Worm (Caenorhabditis elegans) whole organism, young adult: ENCODE data around the gene sftb-1.
A peak's percentile ranks its signal among the peaks of the same experiment; 100 is the strongest.

Experiments used
- B0035.1 ChIP-seq: sonication (generic microtip); optimal IDR thresholded peaks from 2 replicates; lab custom pipeline; 2016; ENCODE audit warnings: missing genetic modification characterization, mild to moderate bottlenecking, missing compliant biosample characterization, missing genotype, missing genetic modification reagents
- F10E7.11 ChIP-seq: sonication (generic microtip); optimal IDR thresholded peaks from 2 replicates; lab custom pipeline; 2017; ENCODE audit warnings: mild to moderate bottlenecking, missing genetic modification characterization, moderate library complexity, missing compliant biosample characterization
- F22D6.2 ChIP-seq: sonication (generic microtip); optimal IDR thresholded peaks from 2 replicates; lab custom pipeline; 2016; ENCODE audit warnings: mild to moderate bottlenecking, missing genetic modification characterization, missing compliant biosample characterization
- F23B12.7 ChIP-seq: sonication (generic microtip); optimal IDR thresholded peaks from 2 replicates; lab custom pipeline; 2017; ENCODE audit warnings: missing genetic modification characterization, mild to moderate bottlenecking, missing compliant biosample characterization, antibody characterized with exemption, moderate library complexity; ENCODE audit not compliant: insufficient read depth
- F33H1.4 ChIP-seq: fragments of 200-800 bp; sonication (Bioruptor generic); IDR thresholded peaks from 2 replicates; pipeline ENCODE4 v1.3.6; 2022; ENCODE audit warnings: missing genetic modification reagents, missing genetic modification characterization, missing compliant biosample characterization
- F39B2.1 ChIP-seq: fragments of 200-800 bp; sonication (Bioruptor generic); IDR thresholded peaks from 2 replicates; pipeline ENCODE4 v1.3.6; 2022; ENCODE audit warnings: missing genetic modification reagents, missing genetic modification characterization, missing compliant biosample characterization
- F52B5.7 ChIP-seq: sonication (generic microtip); optimal IDR thresholded peaks from 2 replicates; lab custom pipeline; 2016; ENCODE audit warnings: mild to moderate bottlenecking, missing genetic modification characterization, missing compliant biosample characterization
- T26A5.8 ChIP-seq: sonication (generic microtip); optimal IDR thresholded peaks from 2 replicates; lab custom pipeline; 2016; ENCODE audit warnings: missing genetic modification characterization, missing compliant biosample characterization
- Y53G8AR.9 ChIP-seq: fragments of 200-800 bp; sonication (Bioruptor generic); conservative IDR thresholded peaks from 2 replicates; pipeline ENCODE4 v1.3.6; 2022; ENCODE audit warnings: missing genetic modification reagents, missing genetic modification characterization, missing compliant biosample characterization
- Y56A3A.18 ChIP-seq: fragments of 200-800 bp; sonication (Bioruptor generic); IDR thresholded peaks from 2 replicates; pipeline ENCODE4 v1.3.6; 2022; ENCODE audit warnings: missing genetic modification reagents, missing genetic modification characterization, missing compliant biosample characterization
- Y79H2A.3 ChIP-seq: fragments of 200-800 bp; sonication (Bioruptor generic); conservative IDR thresholded peaks from 2 replicates; pipeline ENCODE4 v1.3.6; 2022; ENCODE audit warnings: missing genetic modification reagents, missing genetic modification characterization, missing compliant biosample characterization
- athp-1 ChIP-seq: sonication (generic microtip); optimal IDR thresholded peaks from 2 replicates; lab custom pipeline; 2017; ENCODE audit warnings: mild to moderate bottlenecking, missing genetic modification characterization, missing compliant biosample characterization
- attf-5 ChIP-seq: fragments of 200-800 bp; sonication (Bioruptor generic); optimal IDR thresholded peaks from 2 replicates; lab custom pipeline; 2018; ENCODE audit warnings: mild to moderate bottlenecking, missing genetic modification characterization, missing compliant biosample characterization
- attf-6 ChIP-seq: fragments of 200-800 bp; sonication (Bioruptor generic); IDR thresholded peaks from 2 replicates; pipeline ENCODE4 v1.3.6; 2022; ENCODE audit warnings: missing genetic modification reagents, missing genetic modification characterization, missing compliant biosample characterization
- bed-1 ChIP-seq: fragments of 200-800 bp; sonication (Bioruptor generic); IDR thresholded peaks from 2 replicates; pipeline ENCODE4 v1.3.6; 2022; ENCODE audit warnings: missing genetic modification reagents, missing genetic modification characterization, missing compliant biosample characterization
- ccch-3 ChIP-seq: fragments of 200-800 bp; sonication (Bioruptor generic); optimal IDR thresholded peaks from 2 replicates; lab custom pipeline; 2018; ENCODE audit warnings: mild to moderate bottlenecking, missing genetic modification characterization, missing compliant biosample characterization
- cebp-1 ChIP-seq, 2 experiments: fragments of 200-800 bp in 1 of 2; sonication (Bioruptor generic) in 1 of 2; sonication (generic microtip) in 1 of 2; IDR thresholded peaks in 1 of 2; optimal IDR thresholded peaks in 1 of 2; 2 replicates each; pipeline versions ENCODE4 v1.3.6 to Lab custom; 2017 to 2022; ENCODE audit warnings: missing compliant biosample characterization in 2 of 2, missing genetic modification characterization in 2 of 2, mild to moderate bottlenecking in 1 of 2, missing genetic modification reagents in 1 of 2, moderate library complexity in 1 of 2
- ceh-91 ChIP-seq: fragments of 200-800 bp; sonication (Bioruptor generic); IDR thresholded peaks from 2 replicates; pipeline ENCODE4 v1.3.6; 2022; ENCODE audit warnings: missing genetic modification reagents, missing genetic modification characterization, missing compliant biosample characterization
- dox-1 ChIP-seq: fragments of 200-800 bp; sonication (Bioruptor generic); IDR thresholded peaks from 2 replicates; pipeline ENCODE4 v1.3.6; 2022; ENCODE audit warnings: missing genetic modification reagents, missing genetic modification characterization, missing compliant biosample characterization
- dpff-1 ChIP-seq: sonication (generic microtip); optimal IDR thresholded peaks from 2 replicates; lab custom pipeline; 2017; ENCODE audit warnings: mild to moderate bottlenecking, missing genetic modification characterization, missing compliant biosample characterization
- dpl-1 ChIP-seq: fragments of 150-350 bp; optimal IDR thresholded peaks from 2 replicates; lab custom pipeline; 2014; ENCODE audit warnings: missing biosample characterization, missing genetic modification reagents, missing genetic modification characterization
- efl-1 ChIP-seq: fragments of 150-350 bp; optimal IDR thresholded peaks from 2 replicates; lab custom pipeline; 2014; ENCODE audit warnings: missing biosample characterization, missing genetic modification reagents, missing genetic modification characterization
- egl-44 ChIP-seq: fragments of 200-800 bp; sonication (Bioruptor generic); IDR thresholded peaks from 2 replicates; pipeline ENCODE4 v1.3.6; 2022; ENCODE audit warnings: missing genetic modification reagents, missing genetic modification characterization, missing compliant biosample characterization
- him-1 ChIP-seq: sonication (generic microtip); optimal IDR thresholded peaks from 2 replicates; lab custom pipeline; 2016; ENCODE audit warnings: missing genotype, missing genetic modification reagents, missing genetic modification characterization, missing compliant biosample characterization
- hlh-26 ChIP-seq: fragments of 200-800 bp; sonication (Bioruptor generic); conservative IDR thresholded peaks from 2 replicates; pipeline ENCODE4 v1.3.6; 2022; ENCODE audit warnings: missing genetic modification reagents, missing genetic modification characterization, missing compliant biosample characterization
- lag-1 ChIP-seq: fragments of 200-800 bp; sonication (Bioruptor generic); IDR thresholded peaks from 2 replicates; pipeline ENCODE4 v1.3.6; 2022; ENCODE audit warnings: missing genetic modification reagents, missing genetic modification characterization, missing compliant biosample characterization
- let-607 ChIP-seq, 2 experiments: fragments of 200-800 bp in 1 of 2; sonication (Bioruptor generic) in 1 of 2; sonication (generic microtip) in 1 of 2; optimal IDR thresholded peaks; 2 replicates each; lab custom pipeline; 2016 to 2018; ENCODE audit warnings: mild to moderate bottlenecking in 2 of 2, missing compliant biosample characterization in 2 of 2, missing genetic modification characterization in 2 of 2, moderate library complexity in 2 of 2, missing genotype in 1 of 2
- lsl-1 ChIP-seq: fragments of 200-800 bp; sonication (Bioruptor generic); optimal IDR thresholded peaks from 2 replicates; lab custom pipeline; 2018; ENCODE audit warnings: mild to moderate bottlenecking, missing genetic modification characterization, moderate library complexity, missing compliant biosample characterization
- madf-10 ChIP-seq: sonication (generic microtip); optimal IDR thresholded peaks from 2 replicates; lab custom pipeline; 2016; ENCODE audit warnings: mild to moderate bottlenecking, missing genetic modification characterization, missing compliant biosample characterization
- mxl-1 ChIP-seq: sonication (generic microtip); optimal IDR thresholded peaks from 2 replicates; lab custom pipeline; 2016; ENCODE audit warnings: missing genetic modification characterization, missing compliant biosample characterization
- nfya-1 ChIP-seq: sonication (generic microtip); optimal IDR thresholded peaks from 2 replicates; lab custom pipeline; 2017; ENCODE audit warnings: antibody characterized with exemption, missing compliant biosample characterization, missing genetic modification characterization, borderline replicate concordance; ENCODE audit not compliant: insufficient read depth
- nhr-120 ChIP-seq: fragments of 200-800 bp; sonication (Bioruptor generic); IDR thresholded peaks from 2 replicates; pipeline ENCODE4 v1.3.6; 2022; ENCODE audit warnings: missing genetic modification characterization, missing compliant biosample characterization
- nhr-179 ChIP-seq: sonication (generic microtip); optimal IDR thresholded peaks from 2 replicates; lab custom pipeline; 2016; ENCODE audit warnings: mild to moderate bottlenecking, missing genetic modification characterization, missing compliant biosample characterization
- nhr-27 ChIP-seq: fragments of 200-800 bp; sonication (Bioruptor generic); optimal IDR thresholded peaks from 2 replicates; lab custom pipeline; 2018; ENCODE audit warnings: mild to moderate bottlenecking, missing genetic modification characterization, moderate library complexity, missing compliant biosample characterization
- nhr-80 ChIP-seq: sonication (generic microtip); optimal IDR thresholded peaks from 2 replicates; lab custom pipeline; 2016; ENCODE audit warnings: missing genetic modification characterization, missing compliant biosample characterization
- repo-1 ChIP-seq: sonication (generic microtip); optimal IDR thresholded peaks from 2 replicates; lab custom pipeline; 2017; ENCODE audit warnings: mild to moderate bottlenecking, missing genetic modification characterization, missing compliant biosample characterization
- sea-2 ChIP-seq: fragments of 200-800 bp; sonication (Bioruptor generic); IDR thresholded peaks from 2 replicates; pipeline ENCODE4 v1.3.6; 2022; ENCODE audit warnings: missing genetic modification characterization, missing compliant biosample characterization
- unc-130 ChIP-seq: sonication (generic microtip); optimal IDR thresholded peaks from 2 replicates; lab custom pipeline; 2016; ENCODE audit warnings: missing genetic modification reagents, missing genetic modification characterization, missing compliant biosample characterization
- zim-3 ChIP-seq: sonication (generic microtip); optimal IDR thresholded peaks from 2 replicates; lab custom pipeline; 2017; ENCODE audit warnings: mild to moderate bottlenecking, missing genetic modification characterization, moderate library complexity, missing compliant biosample characterization
- ztf-28 ChIP-seq: fragments of 200-800 bp; sonication (Bioruptor generic); IDR thresholded peaks from 2 replicates; pipeline ENCODE4 v1.3.6; 2022; ENCODE audit warnings: missing genetic modification reagents, missing genetic modification characterization, missing compliant biosample characterization

sftb-1 gene

ce11 chrIII:4230092-4230491, 39.0 kb downstream of the sftb-1 start (continued):
- TF ChIP-seq nhr-27 (tag; lab: Kevin White, UChicago) (no peak), Y56A3A.18 (GFP tag; lab: Robert Waterston, UW) (no peak), mxl-1 (no peak), lsl-1 (GFP tag; lab: Kevin White, UChicago) (peak; percentile 88), F23B12.7 (tag; lab: Kevin White, UChicago) (no peak), ztf-28 (GFP tag; lab: Robert Waterston, UW) (no peak), bed-1 (no peak), Y53G8AR.9 (no peak), B0035.1 (no peak), nhr-80 (no peak), madf-10 (tag; lab: Kevin White, UChicago) (no peak), cebp-1 (GFP tag; IDR thresholded peaks at IDR 0.05; lab: Robert Waterston, UW) (no peak), cebp-1 (tag; optimal IDR thresholded peaks at IDR 0.05; lab: Kevin White, UChicago) (no peak), T26A5.8 (tag; lab: Kevin White, UChicago) (no peak), ccch-3 (GFP tag; lab: Kevin White, UChicago) (no peak), zim-3 (no peak), let-607 (tag; optimal IDR thresholded peaks at IDR 0.05; lab: Kevin White, UChicago) (no peak), F10E7.11 (tag; lab: Kevin White, UChicago) (no peak), Y79H2A.3 (GFP tag; lab: Robert Waterston, UW) (no peak), unc-130 (GFP tag; lab: Kevin White, UChicago) (no peak), F22D6.2 (tag; lab: Kevin White, UChicago) (no peak), egl-44 (no peak), F33H1.4 (GFP tag; lab: Robert Waterston, UW) (no peak), sea-2 (GFP tag; lab: Robert Waterston, UW) (no peak), dpff-1 (tag; lab: Kevin White, UChicago) (no peak), ceh-91 (GFP tag; lab: Robert Waterston, UW) (peak; percentile 49; the same call in 1 of the 2 replicates), dox-1 (GFP tag; lab: Robert Waterston, UW) (0 out of 2 replicates have a peak, but pooled peaks have one; percentile 17), F52B5.7 (tag; lab: Kevin White, UChicago) (no peak), attf-5 (GFP tag; lab: Kevin White, UChicago) (no peak), hlh-26 (no peak), dpl-1 (GFP tag; lab: Kevin White, UChicago) (no peak), attf-6 (no peak), nhr-120 (GFP tag; lab: Robert Waterston, UW) (no peak), F39B2.1 (GFP tag; lab: Robert Waterston, UW) (no peak), nfya-1 (tag; lab: Kevin White, UChicago) (no peak)

- no peak for TF ChIP-seq Y56A3A.18 (GFP tag; lab: Robert Waterston, UW)
- TF ChIP-seq repo-1 (tag; lab: Kevin White, UChicago) = no peak
- TF ChIP-seq athp-1 (tag; lab: Kevin White, UChicago) = no peak
- no peak for TF ChIP-seq lag-1
- TF ChIP-seq him-1 = no peak
- TF ChIP-seq nhr-179 (tag; lab: Kevin White, UChicago) = no peak
- TF ChIP-seq efl-1 (GFP tag; lab: Kevin White, UChicago) = no peak
Observed at ce11 chrIII:4228841-4229240, 40.2 kb downstream of the sftb-1 start, which contains the start of gene F43C1.5. F43C1.5 (plus strand) TSS chrIII:4229141.
